Worm (Caenorhabditis elegans): ENCODE measurements around the gene dmsr-11.

The dmsr-11 gene

ce11 chrV:6796894-6797293, 7.0 kb downstream of the dmsr-11 start:
- TF ChIP-seq elt-2 (tag; optimal IDR thresholded peaks at IDR 0.05) (peak; percentile 16), pha-4 (tag; optimal IDR thresholded peaks at IDR 0.05) (peak; percentile 58), hmg-11 (tag; optimal IDR thresholded peaks at IDR 0.05) (peak; percentile 88), R02D3.7 (tag; optimal IDR thresholded peaks at IDR 0.05) (peak; percentile 10), snpc-4 (tag; optimal IDR thresholded peaks at IDR 0.05) (peak; percentile 11), jun-1 (tag; optimal IDR thresholded peaks at IDR 0.05) (no peak), skn-1 (tag; optimal IDR thresholded peaks at IDR 0.05) (no peak), nhr-23 (tag; optimal IDR thresholded peaks at IDR 0.05) (peak; percentile 65), lin-39 (tag; optimal IDR thresholded peaks at IDR 0.05) (peak; percentile 83), nhr-43 (tag; optimal IDR thresholded peaks at IDR 0.05; ENCODE audit: poor library complexity, severe bottlenecking) (no peak), nfya-1 (tag; optimal IDR thresholded peaks at IDR 0.05; ENCODE audit: insufficient read depth) (peak; percentile 63), egl-5 (tag; optimal IDR thresholded peaks at IDR 0.05) (peak; percentile 47)

- TF ChIP-seq ztf-11 (tag; optimal IDR thresholded peaks at IDR 0.05): no peak
- no peak for TF ChIP-seq nhr-43 (tag; optimal IDR thresholded peaks at IDR 0.05; ENCODE audit: poor library complexity, severe bottlenecking)
- TF ChIP-seq pha-4 (tag; optimal IDR thresholded peaks at IDR 0.05): no peak
- no peak for TF ChIP-seq fkh-2 (tag; optimal IDR thresholded peaks at IDR 0.05)
- no peak for TF ChIP-seq jun-1 (tag; optimal IDR thresholded peaks at IDR 0.05)
These were observed 7.6 kb downstream of the dmsr-11 start for ce11 chrV:6796264-6796663.

DNA sequence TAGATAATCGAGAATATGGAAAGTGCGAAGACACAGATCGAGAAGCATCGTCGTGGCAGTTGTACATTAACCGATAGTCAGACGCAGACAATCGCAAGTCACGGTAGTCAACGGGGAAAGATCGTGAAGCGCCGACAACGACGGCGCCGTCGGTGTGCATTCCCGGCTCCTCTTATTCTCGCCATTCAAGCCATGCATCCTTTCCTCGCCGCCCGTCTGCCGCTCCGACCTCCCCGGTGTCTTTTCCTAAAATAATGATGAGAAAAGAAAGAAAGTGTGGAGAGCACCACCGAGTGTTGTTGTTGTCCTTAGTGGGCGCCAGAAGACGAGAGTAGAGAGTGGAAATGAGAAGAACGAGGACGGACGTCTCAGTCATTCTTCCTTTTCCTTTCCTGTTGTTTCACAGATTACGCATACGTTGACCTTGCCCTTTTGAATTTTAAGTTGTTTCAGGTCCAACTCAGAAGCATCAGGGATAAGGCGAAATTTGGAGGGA, 10.1 kb downstream of the dmsr-11 start, which contains the start of gene ZC404.1:
ZC404.1 (plus strand) TSS at position 446 of the 496 bp plus-strand sequence.
- no peak for TF ChIP-seq nhr-23 (tag; optimal IDR thresholded peaks at IDR 0.05)
- TF ChIP-seq R02D3.7 (tag; optimal IDR thresholded peaks at IDR 0.05): no peak
- TF ChIP-seq sea-2 (GFP tag; optimal IDR thresholded peaks at IDR 0.05): no peak
- TF ChIP-seq lin-15B (tag; optimal IDR thresholded peaks at IDR 0.05): no peak
- peak; percentile 71 for TF ChIP-seq snpc-4 (tag; optimal IDR thresholded peaks at IDR 0.05)
- TF ChIP-seq lin-39 (tag; optimal IDR thresholded peaks at IDR 0.05): peak; percentile 28
- no peak for TF ChIP-seq ZK546.5 (tag; optimal IDR thresholded peaks at IDR 0.05)
- TF ChIP-seq elt-1 (tag; optimal IDR thresholded peaks at IDR 0.05): no peak
- no peak for TF ChIP-seq egl-27 (tag; optimal IDR thresholded peaks at IDR 0.05)
- TF ChIP-seq lsy-12 (tag; optimal IDR thresholded peaks at IDR 0.05): no peak
- TF ChIP-seq fkh-2 (tag; optimal IDR thresholded peaks at IDR 0.05): no peak
- no peak for TF ChIP-seq nhr-28 (tag; optimal IDR thresholded peaks at IDR 0.05)
- no peak for TF ChIP-seq jun-1 (tag; optimal IDR thresholded peaks at IDR 0.05)
- no peak for TF ChIP-seq ceh-9 (tag; optimal IDR thresholded peaks at IDR 0.05)
- no peak for TF ChIP-seq nhr-77 (tag; optimal IDR thresholded peaks at IDR 0.05)
- no peak for TF ChIP-seq pha-4 (tag; optimal IDR thresholded peaks at IDR 0.05)
- no peak for TF ChIP-seq fkh-10 (GFP tag; optimal IDR thresholded peaks at IDR 0.05)
- TF ChIP-seq ceh-82 (tag; optimal IDR thresholded peaks at IDR 0.05): no peak

- TF ChIP-seq pha-4 (tag; optimal IDR thresholded peaks at IDR 0.05) (peak; percentile 7), ceh-9 (tag; optimal IDR thresholded peaks at IDR 0.05) (no peak)
These were observed 10.9 kb downstream of the dmsr-11 start for ce11 chrV:6792973-6793372.

DNA sequence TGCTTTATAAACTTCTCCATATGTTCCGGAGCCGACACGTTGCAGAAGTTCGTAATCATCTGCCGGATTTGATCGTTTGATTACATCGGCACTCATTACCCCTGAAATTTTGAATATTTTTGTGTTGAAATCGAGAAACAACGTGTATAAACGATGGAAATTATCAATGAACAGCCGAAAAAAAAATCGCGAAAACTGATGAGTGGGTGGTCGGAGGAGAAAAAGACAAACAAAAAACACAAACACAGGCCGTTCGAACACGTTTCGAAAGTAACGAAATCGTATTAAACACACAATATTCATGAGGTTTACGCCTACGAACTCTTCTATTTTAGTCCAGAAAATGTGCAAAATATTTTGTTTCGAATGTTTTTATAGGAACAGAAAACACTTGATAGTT, 11.3 kb downstream of the dmsr-11 start, which contains the start of gene gck-2:
gck-2 (minus strand) TSS at position 101 of the 400 bp plus-strand sequence.
- no peak for TF ChIP-seq nhr-23 (tag; optimal IDR thresholded peaks at IDR 0.05)
- no peak for TF ChIP-seq R02D3.7 (tag; optimal IDR thresholded peaks at IDR 0.05)
- no peak for TF ChIP-seq nhr-43 (tag; optimal IDR thresholded peaks at IDR 0.05; ENCODE audit: poor library complexity, severe bottlenecking)
- TF ChIP-seq tbx-2 (tag; optimal IDR thresholded peaks at IDR 0.05): no peak
- no peak for TF ChIP-seq ceh-9 (tag; optimal IDR thresholded peaks at IDR 0.05)
- TF ChIP-seq nhr-12 (tag; optimal IDR thresholded peaks at IDR 0.05): no peak
- TF ChIP-seq aly-2 (tag; optimal IDR thresholded peaks at IDR 0.05): no peak
- no peak for TF ChIP-seq mml-1 (tag; optimal IDR thresholded peaks at IDR 0.05)
- TF ChIP-seq lin-39 (tag; optimal IDR thresholded peaks at IDR 0.05): no peak
- no peak for TF ChIP-seq hmg-11 (tag; optimal IDR thresholded peaks at IDR 0.05)
- TF ChIP-seq ZK546.5 (tag; optimal IDR thresholded peaks at IDR 0.05): no peak
- no peak for TF ChIP-seq ztf-4 (tag; optimal IDR thresholded peaks at IDR 0.05)
- no peak for TF ChIP-seq eor-1 (tag; optimal IDR thresholded peaks at IDR 0.05)
- no peak for TF ChIP-seq egl-27 (tag; optimal IDR thresholded peaks at IDR 0.05)
- no peak for TF ChIP-seq ztf-11 (tag; optimal IDR thresholded peaks at IDR 0.05)
- no peak for TF ChIP-seq elt-2 (tag; optimal IDR thresholded peaks at IDR 0.05)

Data from whole organism, L3 larva.